Worm (Caenorhabditis elegans) whole organism, L2 larva: Measurements from ENCODE around the gene K04G11.1.

Experiments
- F13H6.1 ChIP-seq: sonication (generic microtip); optimal IDR thresholded peaks from 2 replicates; lab custom pipeline; 2016; ENCODE audit warnings: missing genetic modification characterization, missing compliant biosample characterization
- R02D3.7 ChIP-seq: fragments of 150-350 bp; optimal IDR thresholded peaks from 2 replicates; lab custom pipeline; 2014; ENCODE audit warnings: missing biosample characterization, missing genetic modification characterization
- ZK546.5 ChIP-seq: sonication (generic microtip); optimal IDR thresholded peaks from 2 replicates; lab custom pipeline; 2017; ENCODE audit warnings: missing biosample characterization, missing genetic modification characterization
- alr-1 ChIP-seq: fragments of 150-350 bp; optimal IDR thresholded peaks from 2 replicates; lab custom pipeline; 2014; ENCODE audit warnings: missing biosample characterization, missing genetic modification characterization
- aly-2 ChIP-seq: fragments of 150-350 bp; optimal IDR thresholded peaks from 2 replicates; lab custom pipeline; 2014; ENCODE audit warnings: missing biosample characterization, missing genetic modification characterization
- ama-1 ChIP-seq: fragments of 150-350 bp; optimal IDR thresholded peaks from 2 replicates; lab custom pipeline; 2018; ENCODE audit warnings: inconsistent platforms
- ceh-16 ChIP-seq: fragments of 150-350 bp; optimal IDR thresholded peaks from 2 replicates; lab custom pipeline; 2014; ENCODE audit warnings: missing biosample characterization, missing genetic modification characterization
- ceh-82 ChIP-seq: fragments of 150-350 bp; optimal IDR thresholded peaks from 2 replicates; lab custom pipeline; 2014; ENCODE audit warnings: missing biosample characterization, missing genetic modification characterization
- dmd-4 ChIP-seq: sonication (generic microtip); optimal IDR thresholded peaks from 2 replicates; lab custom pipeline; 2017; ENCODE audit warnings: missing biosample characterization, missing genetic modification characterization
- egl-27 ChIP-seq: sonication (generic microtip); optimal IDR thresholded peaks from 3 replicates; lab custom pipeline; 2017; ENCODE audit warnings: missing biosample characterization, missing genetic modification reagents, missing genetic modification characterization
- fos-1 ChIP-seq: fragments of 150-350 bp; optimal IDR thresholded peaks from 2 replicates; lab custom pipeline; 2014; ENCODE audit warnings: missing biosample characterization, missing genetic modification characterization
- gmeb-1 ChIP-seq: fragments of 150-350 bp; optimal IDR thresholded peaks from 2 replicates; lab custom pipeline; 2014; ENCODE audit warnings: missing biosample characterization, missing genetic modification characterization
- lin-13 ChIP-seq: fragments of 150-350 bp; optimal IDR thresholded peaks from 2 replicates; lab custom pipeline; 2014; ENCODE audit warnings: missing biosample characterization, missing genetic modification reagents, missing genetic modification characterization
- lin-39 ChIP-seq: fragments of 150-350 bp; optimal IDR thresholded peaks from 2 replicates; lab custom pipeline; 2014; ENCODE audit warnings: missing biosample characterization, missing genetic modification reagents, missing genetic modification characterization
- mab-5 ChIP-seq: fragments of 150-350 bp; optimal IDR thresholded peaks from 2 replicates; lab custom pipeline; 2014; ENCODE audit warnings: missing biosample characterization, missing genetic modification characterization
- mbf-1 ChIP-seq: sonication (generic microtip); optimal IDR thresholded peaks from 2 replicates; lab custom pipeline; 2017; ENCODE audit warnings: missing biosample characterization, missing genetic modification characterization
- mdl-1 ChIP-seq, 2 experiments: fragments of 150-350 bp in 1 of 2; sonication (generic microtip) in 1 of 2; optimal IDR thresholded peaks; 2 replicates each; lab custom pipeline; 2017; ENCODE audit warnings: missing biosample characterization in 2 of 2, missing genetic modification characterization in 2 of 2
- nhr-10 ChIP-seq: sonication (generic microtip); optimal IDR thresholded peaks from 2 replicates; lab custom pipeline; 2017; ENCODE audit warnings: missing biosample characterization, missing genetic modification characterization
- nhr-11 ChIP-seq: fragments of 150-350 bp; optimal IDR thresholded peaks from 2 replicates; lab custom pipeline; 2014; ENCODE audit warnings: missing biosample characterization, missing genetic modification characterization
- nhr-12 ChIP-seq: fragments of 150-350 bp; optimal IDR thresholded peaks from 2 replicates; lab custom pipeline; 2014; ENCODE audit warnings: missing biosample characterization, missing genetic modification characterization
- nhr-129 ChIP-seq: fragments of 150-350 bp; optimal IDR thresholded peaks from 2 replicates; lab custom pipeline; 2014; ENCODE audit warnings: missing biosample characterization, missing genetic modification characterization
- nhr-23 ChIP-seq: fragments of 150-350 bp; optimal IDR thresholded peaks from 2 replicates; lab custom pipeline; 2014; ENCODE audit warnings: missing biosample characterization, missing genetic modification reagents, missing genetic modification characterization
- nhr-237 ChIP-seq: fragments of 150-350 bp; optimal IDR thresholded peaks from 2 replicates; lab custom pipeline; 2014; ENCODE audit warnings: missing biosample characterization, missing genetic modification characterization
- nhr-25 ChIP-seq: fragments of 150-350 bp; sonication (generic microtip); optimal IDR thresholded peaks from 3 replicates; lab custom pipeline; 2014; ENCODE audit warnings: missing biosample characterization, missing genetic modification characterization
- nhr-6 ChIP-seq: fragments of 150-350 bp; optimal IDR thresholded peaks from 2 replicates; lab custom pipeline; 2014; ENCODE audit warnings: missing biosample characterization, missing genetic modification characterization
- nhr-77 ChIP-seq: fragments of 150-350 bp; optimal IDR thresholded peaks from 2 replicates; lab custom pipeline; 2014; ENCODE audit warnings: missing biosample characterization, missing genetic modification characterization
- peb-1 ChIP-seq: fragments of 150-350 bp; optimal IDR thresholded peaks from 2 replicates; lab custom pipeline; 2014; ENCODE audit warnings: missing biosample characterization, missing genetic modification characterization
- skn-1 ChIP-seq: sonication (generic microtip); optimal IDR thresholded peaks from 2 replicates; lab custom pipeline; 2017; ENCODE audit warnings: missing biosample characterization, missing genetic modification characterization
- sma-3 ChIP-seq: sonication (generic microtip); optimal IDR thresholded peaks from 2 replicates; lab custom pipeline; 2016; ENCODE audit warnings: missing genetic modification reagents, missing genetic modification characterization, missing compliant biosample characterization
- sma-9 ChIP-seq, 2 experiments: fragments of 150-350 bp in 1 of 2; sonication (generic microtip) in 1 of 2; optimal IDR thresholded peaks; 2 replicates each; lab custom pipeline; 2014 to 2016; ENCODE audit warnings: missing genetic modification characterization in 2 of 2, mild to moderate bottlenecking in 1 of 2, missing biosample characterization in 1 of 2, missing compliant biosample characterization in 1 of 2, missing genetic modification reagents in 1 of 2, moderate library complexity in 1 of 2
- snpc-4 ChIP-seq: fragments of 150-350 bp; optimal IDR thresholded peaks from 2 replicates; lab custom pipeline; 2014; ENCODE audit warnings: missing biosample characterization, missing genetic modification characterization
- unc-55 ChIP-seq: fragments of 150-350 bp; sonication (generic microtip); optimal IDR thresholded peaks from 3 replicates; lab custom pipeline; 2014; ENCODE audit warnings: missing biosample characterization, missing genetic modification reagents, missing genetic modification characterization
- unc-62 ChIP-seq: fragments of 150-350 bp; optimal IDR thresholded peaks from 2 replicates; lab custom pipeline; 2014; ENCODE audit warnings: missing biosample characterization, missing genetic modification reagents, missing genetic modification characterization
- zag-1 ChIP-seq: fragments of 150-350 bp; optimal IDR thresholded peaks from 2 replicates; lab custom pipeline; 2014; ENCODE audit warnings: missing biosample characterization, missing genetic modification characterization
- ztf-1 ChIP-seq: fragments of 200-800 bp; sonication (Bioruptor generic); conservative IDR thresholded peaks from 2 replicates; pipeline ENCODE4 v1.3.6; 2022; ENCODE audit warnings: missing genetic modification characterization, missing compliant biosample characterization
- ztf-11 ChIP-seq: sonication (generic microtip); optimal IDR thresholded peaks from 2 replicates; lab custom pipeline; 2017; ENCODE audit warnings: missing biosample characterization, missing genetic modification characterization
- ztf-4 ChIP-seq: fragments of 150-350 bp; optimal IDR thresholded peaks from 2 replicates; lab custom pipeline; 2014; ENCODE audit warnings: missing biosample characterization, missing genetic modification characterization

Gene K04G11.1

ce11 chrX:14303078-14303477 lies 32.2 kb upstream of the K04G11.1 start, which contains the start of gene C11H1.5:
Gene C11H1.5 (minus strand): TSS chrX:14303178.
- TF ChIP-seq ZK546.5 (tag; lab: Kevin White, UChicago) (no peak), nhr-25 (tag; lab: Kevin White, UChicago) (no peak), unc-62 (GFP tag; lab: Kevin White, UChicago) (no peak), nhr-6 (tag; lab: Kevin White, UChicago) (no peak), ceh-82 (tag; lab: Kevin White, UChicago) (no peak), snpc-4 (tag; lab: Kevin White, UChicago) (no peak), mab-5 (no peak), dmd-4 (no peak), sma-9 (GFP tag; optimal IDR thresholded peaks at IDR 0.05; lab: Kevin White, UChicago) (no peak), sma-9 (tag; optimal IDR thresholded peaks at IDR 0.05; lab: Kevin White, UChicago) (no peak), nhr-77 (no peak), nhr-23 (tag; lab: Kevin White, UChicago) (no peak), fos-1 (tag; lab: Kevin White, UChicago) (no peak), ztf-1 (GFP tag; lab: Robert Waterston, UW) (no peak), ama-1 (lab: Kevin White, UChicago) (no peak), lin-39 (tag; lab: Kevin White, UChicago) (no peak), peb-1 (tag; lab: Kevin White, UChicago) (no peak), F13H6.1 (tag; lab: Kevin White, UChicago) (no peak), R02D3.7 (no peak)
- TF ChIP-seq, all 48 proteins: peak for 0

ce11 chrX:14307667-14308066 lies 27.7 kb upstream of the K04G11.1 start, which contains the start of gene gphr-2:
Gene gphr-2 (minus strand): TSS chrX:14307767.
- no peak for TF ChIP-seq gmeb-1 (tag; lab: Kevin White, UChicago)

ce11 chrX:14309656-14310055 lies 25.7 kb upstream of the K04G11.1 start:
- TF ChIP-seq nhr-11 (no peak), ama-1 (lab: Kevin White, UChicago) (no peak), nhr-237 (tag; lab: Kevin White, UChicago) (no peak), nhr-129 (tag; lab: Kevin White, UChicago) (no peak), skn-1 (tag; lab: Kevin White, UChicago) (no peak), nhr-12 (tag; lab: Kevin White, UChicago) (no peak), gmeb-1 (tag; lab: Kevin White, UChicago) (no peak), unc-55 (no peak), ceh-16 (tag; lab: Kevin White, UChicago) (no peak), alr-1 (tag; lab: Kevin White, UChicago) (no peak), ztf-11 (tag; lab: Kevin White, UChicago) (no peak), R02D3.7 (no peak), ZK546.5 (tag; lab: Kevin White, UChicago) (no peak), ztf-4 (tag; lab: Kevin White, UChicago) (no peak), zag-1 (tag; lab: Kevin White, UChicago) (no peak), lin-13 (GFP tag; lab: Kevin White, UChicago) (no peak), mdl-1 (tag; optimal IDR thresholded peaks at IDR 0.05; lab: Kevin White, UChicago) (no peak), mab-5 (no peak), F13H6.1 (tag; lab: Kevin White, UChicago) (no peak), mbf-1 (tag; lab: Kevin White, UChicago) (no peak)
- TF ChIP-seq, all 48 proteins: peak for 0

ce11 chrX:14311583-14311982 lies 23.7 kb upstream of the K04G11.1 start, which contains the start of gene mgrn-1:
Gene mgrn-1 (minus strand): TSS chrX:14311683.
- no peak for TF ChIP-seq peb-1 (tag; lab: Kevin White, UChicago)
- TF ChIP-seq nhr-12 (tag; lab: Kevin White, UChicago) = no peak
- TF ChIP-seq ztf-11 (tag; lab: Kevin White, UChicago) = no peak
- no peak for TF ChIP-seq sma-9 (GFP tag; optimal IDR thresholded peaks at IDR 0.05; lab: Kevin White, UChicago)
- no peak for TF ChIP-seq sma-9 (tag; optimal IDR thresholded peaks at IDR 0.05; lab: Kevin White, UChicago)
- TF ChIP-seq ceh-16 (tag; lab: Kevin White, UChicago) = no peak
- no peak for TF ChIP-seq F13H6.1 (tag; lab: Kevin White, UChicago)
- TF ChIP-seq unc-62 (GFP tag; lab: Kevin White, UChicago) = no peak
- no peak for TF ChIP-seq aly-2 (tag; lab: Kevin White, UChicago)
- TF ChIP-seq sma-3 (GFP tag; lab: Kevin White, UChicago) = no peak
- TF ChIP-seq gmeb-1 (tag; lab: Kevin White, UChicago) = no peak
- TF ChIP-seq zag-1 (tag; lab: Kevin White, UChicago) = no peak
- TF ChIP-seq nhr-10 (tag; lab: Kevin White, UChicago) = no peak
- no peak for TF ChIP-seq egl-27 (tag; lab: Kevin White, UChicago)
- no peak for TF ChIP-seq snpc-4 (tag; lab: Kevin White, UChicago)
